Worm (Caenorhabditis elegans) whole organism, L4 larva: ENCODE results near the gene kin-24.

Experiments used
- D1046.2 ChIP-seq: fragments of 200-800 bp; sonication (Bioruptor generic); IDR thresholded peaks from 2 replicates; pipeline ENCODE4 v1.3.6; 2022; ENCODE audit warnings: missing genetic modification characterization, missing compliant biosample characterization
- T20F7.1 ChIP-seq: fragments of 200-800 bp; sonication (Bioruptor generic); optimal IDR thresholded peaks from 2 replicates; lab custom pipeline; 2018; ENCODE audit warnings: mild to moderate bottlenecking, missing genetic modification characterization, missing compliant biosample characterization
- T26A8.4 ChIP-seq: fragments of 200-800 bp; sonication (Bioruptor generic); IDR thresholded peaks from 2 replicates; pipeline ENCODE4 v1.3.6; 2022; ENCODE audit warnings: missing genetic modification characterization, missing compliant biosample characterization
- Y105C5A.15 ChIP-seq: fragments of 200-800 bp; sonication (Bioruptor generic); IDR thresholded peaks from 2 replicates; pipeline ENCODE4 v1.3.6; 2022; ENCODE audit warnings: missing genetic modification characterization, missing compliant biosample characterization
- Y48G9A.11 ChIP-seq: fragments of 200-800 bp; sonication (Bioruptor generic); IDR thresholded peaks from 2 replicates; pipeline ENCODE4 v1.3.6; 2022; ENCODE audit warnings: missing genetic modification reagents, missing genetic modification characterization, missing compliant biosample characterization
- arid-1 ChIP-seq: fragments of 200-800 bp; sonication (Bioruptor generic); conservative IDR thresholded peaks from 2 replicates; pipeline ENCODE4 v1.3.6; 2022; ENCODE audit warnings: missing genetic modification reagents, missing genetic modification characterization, missing compliant biosample characterization
- ceh-32 ChIP-seq: sonication (generic microtip); optimal IDR thresholded peaks from 2 replicates; lab custom pipeline; 2016; ENCODE audit warnings: mild to moderate bottlenecking, missing genetic modification characterization, missing compliant biosample characterization; ENCODE audit not compliant: poor library complexity
- ctbp-1 ChIP-seq: fragments of 200-800 bp; sonication (Bioruptor generic); IDR thresholded peaks from 2 replicates; pipeline ENCODE4 v1.3.6; 2022; ENCODE audit warnings: missing genetic modification reagents, missing genetic modification characterization, missing compliant biosample characterization
- daf-16 ChIP-seq, 3 experiments: sonication (generic microtip); optimal IDR thresholded peaks; 2 replicates each; lab custom pipeline; 2016 to 2017; ENCODE audit warnings: missing genetic modification characterization in 3 of 3, missing genetic modification reagents in 3 of 3, mild to moderate bottlenecking in 2 of 3, missing compliant biosample characterization in 2 of 3, missing biosample characterization in 1 of 3, moderate library complexity in 1 of 3
- dmd-6 ChIP-seq: fragments of 200-800 bp; sonication (Bioruptor generic); IDR thresholded peaks from 2 replicates; pipeline ENCODE4 v1.3.6; 2022; ENCODE audit warnings: missing genetic modification reagents, missing genetic modification characterization, missing compliant biosample characterization
- dmd-8 ChIP-seq: fragments of 200-800 bp; sonication (Bioruptor generic); IDR thresholded peaks from 2 replicates; pipeline ENCODE4 v1.3.6; 2022; ENCODE audit warnings: missing genetic modification characterization, missing compliant biosample characterization
- dmd-9 ChIP-seq: fragments of 200-800 bp; sonication (Bioruptor generic); IDR thresholded peaks from 2 replicates; pipeline ENCODE4 v1.3.6; 2022; ENCODE audit warnings: missing genetic modification reagents, missing genetic modification characterization, missing compliant biosample characterization
- dpl-1 ChIP-seq: fragments of 150-350 bp; optimal IDR thresholded peaks from 2 replicates; lab custom pipeline; 2014; ENCODE audit warnings: missing biosample characterization, missing genetic modification reagents, missing genetic modification characterization
- duxl-1 ChIP-seq: sonication (generic microtip); optimal IDR thresholded peaks from 2 replicates; lab custom pipeline; 2016; ENCODE audit warnings: mild to moderate bottlenecking, missing genetic modification characterization, moderate library complexity, missing compliant biosample characterization; ENCODE audit not compliant: poor library complexity
- dve-1 ChIP-seq: sonication (generic microtip); optimal IDR thresholded peaks from 2 replicates; lab custom pipeline; 2017; ENCODE audit warnings: antibody characterized with exemption, mild to moderate bottlenecking, missing genetic modification characterization, missing compliant biosample characterization; ENCODE audit not compliant: insufficient read depth
- hif-1 ChIP-seq, 2 experiments: sonication (generic microtip); optimal IDR thresholded peaks; 2 replicates each; lab custom pipeline; 2016 to 2017; ENCODE audit warnings: missing compliant biosample characterization in 2 of 2, missing genetic modification characterization in 2 of 2, missing genetic modification reagents in 2 of 2, missing genotype in 2 of 2, mild to moderate bottlenecking in 1 of 2
- hlh-11 ChIP-seq: fragments of 200-800 bp; sonication (Bioruptor generic); optimal IDR thresholded peaks from 2 replicates; lab custom pipeline; 2018; ENCODE audit warnings: mild to moderate bottlenecking, missing genetic modification characterization, missing compliant biosample characterization
- hlh-30 ChIP-seq: sonication (generic microtip); optimal IDR thresholded peaks from 2 replicates; lab custom pipeline; 2017; ENCODE audit warnings: antibody characterized with exemption, mild to moderate bottlenecking, missing genetic modification characterization, missing compliant biosample characterization; ENCODE audit not compliant: insufficient read depth
- lin-1 ChIP-seq: fragments of 200-800 bp; sonication (Bioruptor generic); IDR thresholded peaks from 2 replicates; pipeline ENCODE4 v1.3.6; 2022; ENCODE audit warnings: missing genetic modification reagents, missing genetic modification characterization, missing compliant biosample characterization
- lin-13 ChIP-seq: fragments of 150-350 bp; optimal IDR thresholded peaks from 2 replicates; lab custom pipeline; 2014; ENCODE audit warnings: missing biosample characterization, missing genetic modification reagents, missing genetic modification characterization
- lin-15B ChIP-seq: fragments of 150-350 bp; sonication (generic microtip); optimal IDR thresholded peaks from 3 replicates; lab custom pipeline; 2014; ENCODE audit warnings: missing biosample characterization, missing genetic modification characterization
- lin-38 ChIP-seq: fragments of 200-800 bp; sonication (Bioruptor generic); IDR thresholded peaks from 2 replicates; pipeline ENCODE4 v1.3.6; 2022; ENCODE audit warnings: missing genetic modification reagents, missing genetic modification characterization, missing compliant biosample characterization
- lsy-2 ChIP-seq, 2 experiments: fragments of 150-350 bp in 1 of 2; sonication (generic microtip) in 1 of 2; optimal IDR thresholded peaks; 2 replicates each; lab custom pipeline; 2014 to 2017; ENCODE audit warnings: missing biosample characterization in 2 of 2, missing genetic modification characterization in 2 of 2
- madf-5 ChIP-seq, 2 experiments: fragments of 200-800 bp; sonication (Bioruptor generic); IDR thresholded peaks; 2 replicates each; pipeline ENCODE4 v1.3.6; 2022; ENCODE audit warnings: missing compliant biosample characterization in 2 of 2, missing genetic modification characterization in 2 of 2
- mdl-1 ChIP-seq, 2 experiments: fragments of 150-350 bp in 1 of 2; sonication (generic microtip) in 1 of 2; optimal IDR thresholded peaks; 2 replicates each; lab custom pipeline; 2014 to 2017; ENCODE audit warnings: missing biosample characterization in 2 of 2, missing genetic modification characterization in 2 of 2
- mdt-29 ChIP-seq: fragments of 200-800 bp; sonication (Bioruptor generic); IDR thresholded peaks from 2 replicates; pipeline ENCODE4 v1.3.6; 2022; ENCODE audit warnings: missing genetic modification reagents, missing genetic modification characterization, missing compliant biosample characterization
- mep-1 ChIP-seq: fragments of 150-350 bp; sonication (generic microtip); optimal IDR thresholded peaks from 3 replicates; lab custom pipeline; 2014; ENCODE audit warnings: missing biosample characterization, missing genetic modification characterization
- mes-2 ChIP-seq: sonication (generic microtip); optimal IDR thresholded peaks from 2 replicates; lab custom pipeline; 2016; ENCODE audit warnings: missing genotype, mild to moderate bottlenecking, missing genetic modification characterization, missing compliant biosample characterization; ENCODE audit not compliant: poor library complexity, severe bottlenecking
- mxl-3 ChIP-seq: fragments of 200-800 bp; sonication (Bioruptor generic); optimal IDR thresholded peaks from 2 replicates; lab custom pipeline; 2018; ENCODE audit warnings: mild to moderate bottlenecking, missing genetic modification characterization, missing compliant biosample characterization
- nhr-28 ChIP-seq: fragments of 150-350 bp; optimal IDR thresholded peaks from 2 replicates; lab custom pipeline; 2014; ENCODE audit warnings: missing biosample characterization, missing genetic modification characterization
- nhr-42 ChIP-seq: fragments of 200-800 bp; sonication (Bioruptor generic); IDR thresholded peaks from 2 replicates; pipeline ENCODE4 v1.3.6; 2022; ENCODE audit warnings: missing genetic modification characterization, missing compliant biosample characterization
- nhr-48 ChIP-seq: sonication (generic microtip); optimal IDR thresholded peaks from 2 replicates; lab custom pipeline; 2016; ENCODE audit warnings: mild to moderate bottlenecking, missing genetic modification characterization, missing compliant biosample characterization
- nhr-6 ChIP-seq: fragments of 150-350 bp; optimal IDR thresholded peaks from 2 replicates; lab custom pipeline; 2014; ENCODE audit warnings: missing biosample characterization, missing genetic modification characterization
- nhr-77 ChIP-seq: fragments of 150-350 bp; optimal IDR thresholded peaks from 2 replicates; lab custom pipeline; 2014; ENCODE audit warnings: missing biosample characterization, missing genetic modification characterization
- pha-4 ChIP-seq, 2 experiments: fragments of 150-350 bp in 1 of 2; fragments of 200-800 bp in 1 of 2; sonication (Bioruptor generic) in 1 of 2; IDR thresholded peaks in 1 of 2; optimal IDR thresholded peaks in 1 of 2; 2 replicates each; pipeline versions ENCODE4 v1.3.6 to Lab custom; 2014 to 2022; ENCODE audit warnings: missing genetic modification characterization in 2 of 2, missing genetic modification reagents in 2 of 2, missing biosample characterization in 1 of 2, missing compliant biosample characterization in 1 of 2
- php-3 ChIP-seq: fragments of 200-800 bp; sonication (Bioruptor generic); IDR thresholded peaks from 2 replicates; pipeline ENCODE4 v1.3.6; 2022; ENCODE audit warnings: missing genetic modification reagents, missing genetic modification characterization, missing compliant biosample characterization
- pqm-1 ChIP-seq: sonication (generic microtip); optimal IDR thresholded peaks from 2 replicates; lab custom pipeline; 2017; ENCODE audit warnings: missing biosample characterization, missing genetic modification characterization
- rbr-2 ChIP-seq: sonication (generic microtip); optimal IDR thresholded peaks from 2 replicates; lab custom pipeline; 2016; ENCODE audit warnings: missing genotype, missing genetic modification characterization, missing compliant biosample characterization
- skn-1 ChIP-seq: fragments of 150-350 bp; optimal IDR thresholded peaks from 2 replicates; lab custom pipeline; 2014; ENCODE audit warnings: missing biosample characterization, missing genetic modification characterization
- spr-1 ChIP-seq: sonication (generic microtip); optimal IDR thresholded peaks from 2 replicates; lab custom pipeline; 2016; ENCODE audit warnings: mild to moderate bottlenecking, missing genetic modification characterization, missing compliant biosample characterization
- tag-97 ChIP-seq: fragments of 200-800 bp; sonication (Bioruptor generic); IDR thresholded peaks from 2 replicates; pipeline ENCODE4 v1.3.6; 2022; ENCODE audit warnings: missing genetic modification characterization, missing compliant biosample characterization
- unc-130 ChIP-seq: sonication (generic microtip); optimal IDR thresholded peaks from 2 replicates; lab custom pipeline; 2016; ENCODE audit warnings: missing genetic modification reagents, missing genetic modification characterization, missing compliant biosample characterization
- unc-62 ChIP-seq, 3 experiments: fragments of 150-350 bp in 1 of 3; sonication (generic microtip); optimal IDR thresholded peaks in 2 of 3; peaks in 1 of 3; 1 replicate in 1 of 3; 2 replicates in 2 of 3; lab custom pipeline; 2014 to 2017; ENCODE audit warnings: missing biosample characterization in 3 of 3, missing genetic modification characterization in 3 of 3, missing genetic modification reagents in 3 of 3, missing genotype in 1 of 3
- zag-1 ChIP-seq: fragments of 150-350 bp; optimal IDR thresholded peaks from 2 replicates; lab custom pipeline; 2014; ENCODE audit warnings: missing biosample characterization, missing genetic modification characterization
- zfp-3 ChIP-seq: fragments of 200-800 bp; sonication (Bioruptor generic); conservative IDR thresholded peaks from 2 replicates; pipeline ENCODE4 v1.3.6; 2022; ENCODE audit warnings: missing genetic modification reagents, missing genetic modification characterization, missing compliant biosample characterization

The kin-24 gene

DNA sequence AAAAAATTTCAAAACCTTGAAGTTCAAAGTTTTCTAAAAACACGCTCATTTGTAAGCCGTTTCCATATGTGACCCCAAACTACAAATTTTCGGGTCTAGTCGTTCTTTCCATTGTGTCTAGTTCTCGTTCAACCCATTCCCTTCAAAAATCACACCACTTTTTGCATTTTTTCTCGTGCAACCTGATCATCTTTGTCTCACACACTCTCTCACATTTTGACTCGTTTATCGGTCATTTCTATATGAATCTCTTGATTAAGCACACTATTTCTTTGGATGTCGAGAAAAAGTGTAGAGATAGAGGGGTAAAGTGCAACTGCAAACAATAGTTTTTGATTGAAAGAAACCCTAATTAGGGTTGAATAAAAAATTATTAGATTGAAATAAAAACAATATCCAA lies 37.3 kb downstream of the kin-24 start:
- TF ChIP-seq unc-62 (GFP tag; optimal IDR thresholded peaks at IDR 0.05 in 1 of 2; lab: Kevin White, UChicago) (peak in 1 of 2 experiments; percentile 97), unc-62 (tag; optimal IDR thresholded peaks at IDR 0.05; lab: Kevin White, UChicago) (no peak), mep-1 (tag; lab: Kevin White, UChicago) (peak; percentile 79), nhr-77 (tag; lab: Kevin White, UChicago) (peak; percentile 91), nhr-48 (peak; percentile 43), dpl-1 (GFP tag; lab: Kevin White, UChicago) (peak; percentile 3), pqm-1 (tag; lab: Kevin White, UChicago) (peak; percentile 40), nhr-6 (tag; lab: Kevin White, UChicago) (peak; percentile 24), dve-1 (tag; lab: Kevin White, UChicago) (peak; percentile 85), unc-130 (GFP tag; lab: Kevin White, UChicago) (no peak), rbr-2 (tag; lab: Kevin White, UChicago) (peak; percentile 6), hlh-30 (tag; lab: Kevin White, UChicago) (peak; percentile 87), pha-4 (GFP tag; IDR thresholded peaks at IDR 0.05; lab: Robert Waterston, UW) (no peak), pha-4 (tag; optimal IDR thresholded peaks at IDR 0.05; lab: Kevin White, UChicago) (peak; percentile 21), hlh-11 (peak; percentile 93), mxl-3 (GFP tag; lab: Kevin White, UChicago) (peak; percentile 64), zfp-3 (0 out of 2 replicates have a peak, but pooled peaks have one; percentile 41), mes-2 (peak; percentile 72), T26A8.4 (GFP tag; lab: Robert Waterston, UW) (0 out of 2 replicates have a peak, but pooled peaks have one; percentile 19), madf-5 (GFP tag; IDR thresholded peaks at IDR 0.05; lab: Robert Waterston, UW) (no peak), T20F7.1 (GFP tag; lab: Kevin White, UChicago) (peak; percentile 49), lsy-2 (tag; optimal IDR thresholded peaks at IDR 0.05; lab: Kevin White, UChicago) (peak in 1 of 2 experiments; percentile 71), lin-38 (GFP tag; lab: Robert Waterston, UW) (0 out of 2 replicates have a peak, but pooled peaks have one; percentile 28), hif-1 (tag; optimal IDR thresholded peaks at IDR 0.05; lab: Kevin White, UChicago) (peak in 1 of 2 experiments; percentile 25), mdl-1 (tag; optimal IDR thresholded peaks at IDR 0.05; lab: Kevin White, UChicago) (peak in 1 of 2 experiments; percentile 71), ctbp-1 (no peak), dmd-6 (GFP tag; lab: Robert Waterston, UW) (peak; percentile 70), dmd-9 (GFP tag; lab: Robert Waterston, UW) (no peak), nhr-28 (tag; lab: Kevin White, UChicago) (peak; percentile 96), lin-13 (peak; percentile 44), spr-1 (tag; lab: Kevin White, UChicago) (no peak), tag-97 (GFP tag; lab: Robert Waterston, UW) (no peak), ceh-32 (no peak), lin-1 (GFP tag; lab: Robert Waterston, UW) (peak; percentile 81; the same call in 1 of the 2 replicates), php-3 (GFP tag; lab: Robert Waterston, UW) (peak; percentile 40; the same call in 1 of the 2 replicates), daf-16 (GFP tag; optimal IDR thresholded peaks at IDR 0.05; lab: Kevin White, UChicago) (no peak), daf-16 (tag; optimal IDR thresholded peaks at IDR 0.05; lab: Kevin White, UChicago) (peak; percentile 70)
- TF ChIP-seq, all 104 proteins: peak for 27

DNA sequence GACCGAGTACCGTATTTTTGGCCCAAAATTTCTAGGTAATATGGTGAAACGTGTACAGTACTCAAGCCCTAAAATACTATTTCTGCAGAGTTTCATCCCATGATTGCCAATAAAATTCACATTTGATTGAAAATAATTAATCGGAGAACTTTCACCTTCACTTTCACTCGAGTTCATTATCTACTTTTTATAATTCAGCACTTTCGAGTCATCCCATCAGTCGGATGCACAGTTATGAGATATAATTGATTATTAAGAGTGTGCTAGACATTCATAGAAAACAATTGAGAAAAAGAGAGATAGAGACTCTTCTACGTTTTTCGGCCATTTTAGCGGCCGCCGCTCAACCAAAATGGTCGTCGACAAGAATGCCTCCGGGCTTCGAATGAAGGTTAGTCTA lies 38.2 kb downstream of the kin-24 start, which contains the start of gene fat-3:
Gene fat-3 (plus strand): TSS at position 313 of the 400 bp plus-strand sequence.
- TF ChIP-seq zag-1 (tag; lab: Kevin White, UChicago), result no peak
- no peak for TF ChIP-seq nhr-42 (GFP tag; lab: Robert Waterston, UW)
- no peak for TF ChIP-seq hif-1 (tag; optimal IDR thresholded peaks at IDR 0.05; lab: Kevin White, UChicago)
- no peak for TF ChIP-seq Y105C5A.15 (GFP tag; lab: Robert Waterston, UW)
- no peak for TF ChIP-seq duxl-1
- TF ChIP-seq daf-16 (GFP tag; optimal IDR thresholded peaks at IDR 0.05; lab: Kevin White, UChicago), result no peak
- peak; percentile 68 for TF ChIP-seq daf-16 (tag; optimal IDR thresholded peaks at IDR 0.05; lab: Kevin White, UChicago)
- TF ChIP-seq hlh-30 (tag; lab: Kevin White, UChicago), result peak; percentile 49
- peak in 1 of 2 experiments; percentile 36 for TF ChIP-seq lsy-2 (tag; optimal IDR thresholded peaks at IDR 0.05; lab: Kevin White, UChicago)
- peak; percentile 79 for TF ChIP-seq dve-1 (tag; lab: Kevin White, UChicago)
- no peak for TF ChIP-seq arid-1 (GFP tag; lab: Robert Waterston, UW)
- peak; percentile 60 for TF ChIP-seq hlh-11
- TF ChIP-seq nhr-28 (tag; lab: Kevin White, UChicago), result peak; percentile 61
- TF ChIP-seq D1046.2, result no peak
- TF ChIP-seq php-3 (GFP tag; lab: Robert Waterston, UW), result peak; percentile 82
- peak; percentile 62 for TF ChIP-seq dmd-6 (GFP tag; lab: Robert Waterston, UW)
- no peak for TF ChIP-seq lin-15B (tag; lab: Kevin White, UChicago)
- TF ChIP-seq rbr-2 (tag; lab: Kevin White, UChicago), result no peak
- no peak for TF ChIP-seq Y48G9A.11 (GFP tag; lab: Robert Waterston, UW)
- no peak for TF ChIP-seq dmd-8 (GFP tag; lab: Robert Waterston, UW)
- TF ChIP-seq mep-1 (tag; lab: Kevin White, UChicago), result peak; percentile 41
- 0 out of 2 replicates have a peak, but pooled peaks have one; percentile 10 for TF ChIP-seq mdt-29
- TF ChIP-seq skn-1, result no peak
- TF ChIP-seq mes-2, result peak; percentile 17
